Worm (Caenorhabditis elegans): ENCODE results near the gene Y47D3A.34.
"Not testable (repeated sequence)": the region's sequence is repeated elsewhere in the genome, so short reads cannot be mapped to it uniquely, and the experiment has no call there.

Y47D3A.34 gene

ce11 chrIII:11231969-11232368 is 2.7 kb downstream of the Y47D3A.34 start, which contains the start of gene elo-8:
elo-8 (minus strand) TSS chrIII:11232069.
- TF ChIP-seq sem-2 (GFP tag; optimal IDR thresholded peaks at IDR 0.05) (no peak), lin-13 (tag; optimal IDR thresholded peaks at IDR 0.05) (no peak), hlh-1 (tag; optimal IDR thresholded peaks at IDR 0.05) (no peak), cnd-1 (tag; optimal IDR thresholded peaks at IDR 0.05) (no peak), ceh-43 (GFP tag; optimal IDR thresholded peaks at IDR 0.05) (no peak), bed-3 (GFP tag; optimal IDR thresholded peaks at IDR 0.05) (no peak), ceh-83 (GFP tag; optimal IDR thresholded peaks at IDR 0.05) (no peak), nhr-12 (tag; optimal IDR thresholded peaks at IDR 0.05) (no peak), lsy-2 (tag; optimal IDR thresholded peaks at IDR 0.05) (no peak), ztf-11 (tag; optimal IDR thresholded peaks at IDR 0.05) (no peak), unc-39 (tag; optimal IDR thresholded peaks at IDR 0.05) (no peak), mab-5 (tag; optimal IDR thresholded peaks at IDR 0.05) (no peak), M03D4.4 (tag; optimal IDR thresholded peaks at IDR 0.05) (no peak)

- TF ChIP-seq mep-1 (tag; optimal IDR thresholded peaks at IDR 0.05) (no peak), nhr-12 (tag; optimal IDR thresholded peaks at IDR 0.05) (no peak), sem-2 (GFP tag; optimal IDR thresholded peaks at IDR 0.05) (no peak)
Observed at ce11 chrIII:11231408-11231807, 3.3 kb downstream of the Y47D3A.34 start.

- TF ChIP-seq ces-1 (GFP tag; optimal IDR thresholded peaks at IDR 0.05) (no peak), ztf-11 (tag; optimal IDR thresholded peaks at IDR 0.05) (no peak), snpc-4 (tag; optimal IDR thresholded peaks at IDR 0.05) (no peak), sem-2 (GFP tag; optimal IDR thresholded peaks at IDR 0.05) (no peak), nhr-12 (tag; optimal IDR thresholded peaks at IDR 0.05) (no peak), mls-2 (tag; optimal IDR thresholded peaks at IDR 0.05) (no peak), nhr-76 (tag; optimal IDR thresholded peaks at IDR 0.05) (no peak), elt-3 (tag; optimal IDR thresholded peaks at IDR 0.05) (no peak)
Observed at ce11 chrIII:11230581-11230980, 4.1 kb downstream of the Y47D3A.34 start.

ce11 chrIII:11227025-11227424 is 7.6 kb downstream of the Y47D3A.34 start, which contains the start of gene tbx-37:
tbx-37 (minus strand) TSS chrIII:11227125.
- TF ChIP-seq ztf-11 (tag; optimal IDR thresholded peaks at IDR 0.05) (no peak), unc-120 (tag; optimal IDR thresholded peaks at IDR 0.05; ENCODE audit: poor library complexity, severe bottlenecking) (no peak), nhr-76 (tag; optimal IDR thresholded peaks at IDR 0.05) (no peak), lin-13 (tag; optimal IDR thresholded peaks at IDR 0.05) (no peak), mab-5 (tag; optimal IDR thresholded peaks at IDR 0.05) (no peak), elt-1 (tag; optimal IDR thresholded peaks at IDR 0.05; ENCODE audit: borderline replicate concordance, insufficient read depth) (no peak), blmp-1 (tag; optimal IDR thresholded peaks at IDR 0.05) (no peak), sptf-1 (tag; optimal IDR thresholded peaks at IDR 0.05) (no peak), ceh-83 (GFP tag; optimal IDR thresholded peaks at IDR 0.05) (no peak), sem-2 (GFP tag; optimal IDR thresholded peaks at IDR 0.05) (no peak), ham-2 (GFP tag; optimal IDR thresholded peaks at IDR 0.05) (no peak), zip-8 (tag; optimal IDR thresholded peaks at IDR 0.05) (no peak), pha-4 (tag; optimal IDR thresholded peaks at IDR 0.05) (no peak), unc-62 (GFP tag; optimal IDR thresholded peaks at IDR 0.05) (no peak), nhr-2 (tag; optimal IDR thresholded peaks at IDR 0.05) (no peak)

- TF ChIP-seq tbx-8 (GFP tag; optimal IDR thresholded peaks at IDR 0.05); elt-1 (tag; optimal IDR thresholded peaks at IDR 0.05; ENCODE audit: borderline replicate concordance, insufficient read depth); mls-2 (tag; optimal IDR thresholded peaks at IDR 0.05): not testable (repeated sequence)
Observed at ce11 chrIII:11224006-11224405, 10.7 kb downstream of the Y47D3A.34 start, which contains the start of gene Y47D3A.13. Y47D3A.13 (minus strand) TSS chrIII:11224106.

- peak; percentile 11 for TF ChIP-seq ceh-39 (tag; optimal IDR thresholded peaks at IDR 0.05)
- peak; percentile 50 for TF ChIP-seq ces-1 (GFP tag; optimal IDR thresholded peaks at IDR 0.05)
- TF ChIP-seq nhr-12 (tag; optimal IDR thresholded peaks at IDR 0.05) = no peak
Observed at ce11 chrIII:11221583-11222191, 13.0 kb downstream of the Y47D3A.34 start.
